Fruit fly (Drosophila melanogaster) whole organism, wandering third instar larva: ENCODE results near the gene Megf8.

Source experiments
- Abd-B ChIP-seq: fragments of >200 bp; optimal IDR thresholded peaks from 2 replicates; lab custom pipeline; 2017; ENCODE audit warnings: missing biosample characterization, missing genetic modification characterization
- CG32264 ChIP-seq: fragments of 200-800 bp; sonication (Bioruptor generic); optimal IDR thresholded peaks from 2 replicates; lab custom pipeline; 2016; ENCODE audit warnings: missing biosample characterization, missing genetic modification characterization
- CG9705 ChIP-seq: fragments of 200-800 bp; sonication (Bioruptor generic); optimal IDR thresholded peaks from 2 replicates; lab custom pipeline; 2018; ENCODE audit warnings: missing biosample characterization, mild to moderate bottlenecking, missing genetic modification characterization
- CrebA ChIP-seq: fragments of 200-800 bp; sonication (Bioruptor generic); optimal IDR thresholded peaks from 2 replicates; lab custom pipeline; 2016; ENCODE audit warnings: missing biosample characterization, mild to moderate bottlenecking, missing genetic modification characterization, borderline replicate concordance
- Dfd ChIP-seq: fragments of >200 bp; optimal IDR thresholded peaks from 2 replicates; lab custom pipeline; 2017; ENCODE audit warnings: missing biosample characterization, missing genetic modification characterization
- Dif ChIP-seq: fragments of 200-275, 200-300 bp; sonication (Bioruptor generic); optimal IDR thresholded peaks from 2 replicates; lab custom pipeline; 2018; ENCODE audit warnings: missing biosample characterization, missing genetic modification characterization; ENCODE audit not compliant: partially characterized antibody
- GATAd ChIP-seq: sonication (Bioruptor generic); optimal IDR thresholded peaks from 2 replicates; lab custom pipeline; 2016; ENCODE audit warnings: missing biosample characterization, missing genetic modification characterization
- HLH106 ChIP-seq: fragments of 200-800 bp; optimal IDR thresholded peaks from 3 replicates; lab custom pipeline; 2019; ENCODE audit warnings: missing biosample characterization, mild to moderate bottlenecking, missing genetic modification characterization, moderate library complexity
- Hnf4 ChIP-seq: fragments of 200-800 bp; sonication (Bioruptor generic); optimal IDR thresholded peaks from 2 replicates; lab custom pipeline; 2016; ENCODE audit warnings: missing biosample characterization, mild to moderate bottlenecking, missing genetic modification characterization
- Hr78 ChIP-seq: fragments of >200 bp; optimal IDR thresholded peaks from 2 replicates; lab custom pipeline; 2017; ENCODE audit warnings: missing biosample characterization, missing genetic modification characterization
- Hr83 ChIP-seq: fragments of 200-300 bp; sonication (Bioruptor generic); optimal IDR thresholded peaks from 2 replicates; lab custom pipeline; 2016; ENCODE audit warnings: missing biosample characterization, mild to moderate bottlenecking, missing genetic modification characterization, moderate library complexity; ENCODE audit not compliant: poor library complexity, severe bottlenecking
- Jra ChIP-seq: sonication (Bioruptor generic); optimal IDR thresholded peaks from 2 replicates; lab custom pipeline; 2016; ENCODE audit warnings: missing biosample characterization, missing genetic modification characterization
- Mio ChIP-seq: sonication (Bioruptor generic); optimal IDR thresholded peaks from 2 replicates; lab custom pipeline; 2016; ENCODE audit warnings: missing biosample characterization, missing genetic modification characterization
- Myc ChIP-seq: fragments of >200 bp; optimal IDR thresholded peaks from 2 replicates; lab custom pipeline; 2017
- N ChIP-seq: fragments of >200 bp; optimal IDR thresholded peaks from 2 replicates; lab custom pipeline; 2018; ENCODE audit warnings: missing biosample characterization, missing external identifiers, missing genetic modification characterization
- OdsH ChIP-seq: fragments of 200-800 bp; sonication (Bioruptor generic); optimal IDR thresholded peaks from 2 replicates; lab custom pipeline; 2016; ENCODE audit warnings: missing biosample characterization, mild to moderate bottlenecking, missing genetic modification characterization
- Rel ChIP-seq, 2 experiments: fragments of 200-800 bp; sonication (Bioruptor generic) in 1 of 2; optimal IDR thresholded peaks; 2 replicates in 1 of 2; 3 replicates in 1 of 2; lab custom pipeline; 2016 to 2019; ENCODE audit warnings: mild to moderate bottlenecking in 2 of 2, missing biosample characterization in 2 of 2, missing genetic modification characterization in 2 of 2, moderate library complexity in 1 of 2
- Sp1 ChIP-seq: fragments of 200-800 bp; sonication (Bioruptor generic); optimal IDR thresholded peaks from 3 replicates; lab custom pipeline; 2019; ENCODE audit warnings: missing biosample characterization, mild to moderate bottlenecking, missing genetic modification characterization, moderate library complexity
- Vsx2 ChIP-seq: fragments of 200-300, 225-300 bp; sonication (Bioruptor generic); optimal IDR thresholded peaks from 2 replicates; lab custom pipeline; 2018; ENCODE audit warnings: missing biosample characterization, missing genetic modification characterization; ENCODE audit not compliant: partially characterized antibody
- br ChIP-seq: fragments of 200-800 bp; sonication (Bioruptor generic); optimal IDR thresholded peaks from 2 replicates; lab custom pipeline; 2016; ENCODE audit warnings: missing biosample characterization, missing genetic modification characterization
- brk ChIP-seq: fragments of 200-800 bp; sonication (Bioruptor generic); optimal IDR thresholded peaks from 2 replicates; lab custom pipeline; 2016; ENCODE audit warnings: missing biosample characterization, mild to moderate bottlenecking, missing genetic modification characterization
- dl ChIP-seq, 2 experiments: fragments of 175-275, 200-275 bp in 1 of 2; fragments of 200-275 bp in 1 of 2; sonication (Bioruptor generic); optimal IDR thresholded peaks; lab custom pipeline; 2018; ENCODE audit warnings: mild to moderate bottlenecking in 2 of 2, missing biosample characterization in 2 of 2, missing genetic modification characterization in 2 of 2, moderate library complexity in 2 of 2; ENCODE audit not compliant: partially characterized antibody in 2 of 2, insufficient read depth in 1 of 2
- dmrt93B ChIP-seq: fragments of 200-800 bp; sonication (Bioruptor generic); optimal IDR thresholded peaks from 2 replicates; lab custom pipeline; 2018; ENCODE audit warnings: missing biosample characterization, mild to moderate bottlenecking, missing genetic modification characterization
- dsf ChIP-seq: sonication (Bioruptor generic); optimal IDR thresholded peaks from 2 replicates; lab custom pipeline; 2016; ENCODE audit warnings: missing biosample characterization, missing genetic modification characterization, borderline replicate concordance
- ey ChIP-seq: fragments of 200-800 bp; sonication (Bioruptor generic); optimal IDR thresholded peaks from 2 replicates; lab custom pipeline; 2016; ENCODE audit warnings: missing biosample characterization, missing genetic modification characterization
- foxo ChIP-seq, 2 experiments: fragments of 200-800 bp; sonication (Bioruptor generic); optimal IDR thresholded peaks; 2 replicates in 1 of 2; 3 replicates in 1 of 2; lab custom pipeline; 2016 to 2017; ENCODE audit warnings: missing biosample characterization in 2 of 2, missing genetic modification characterization in 2 of 2
- fru ChIP-seq: fragments of 200-800 bp; sonication (Bioruptor generic); optimal IDR thresholded peaks from 3 replicates; lab custom pipeline; 2016; ENCODE audit warnings: missing biosample characterization, mild to moderate bottlenecking, missing genetic modification characterization
- h ChIP-seq: fragments of 200-800 bp; sonication (Bioruptor generic); optimal IDR thresholded peaks from 3 replicates; lab custom pipeline; 2016; ENCODE audit warnings: missing biosample characterization, mild to moderate bottlenecking, missing genetic modification characterization
- jim ChIP-seq: fragments of 175-275, 200-325 bp; sonication (Bioruptor generic); optimal IDR thresholded peaks from 2 replicates; lab custom pipeline; 2016; ENCODE audit warnings: missing biosample characterization, mild to moderate bottlenecking, missing genetic modification characterization
- lola ChIP-seq: fragments of >200 bp; optimal IDR thresholded peaks from 2 replicates; lab custom pipeline; 2017; ENCODE audit warnings: missing biosample characterization, missing genetic modification characterization
- pan ChIP-seq: fragments of >200 bp; optimal IDR thresholded peaks from 2 replicates; lab custom pipeline; 2017
- psq ChIP-seq: fragments of 200-800 bp; sonication (Bioruptor generic); optimal IDR thresholded peaks from 3 replicates; lab custom pipeline; 2017; ENCODE audit warnings: missing biosample characterization, mild to moderate bottlenecking, missing genetic modification characterization, moderate library complexity
- rgr ChIP-seq: fragments of 200-800 bp; sonication (Bioruptor generic); optimal IDR thresholded peaks from 3 replicates; lab custom pipeline; 2016; ENCODE audit warnings: missing biosample characterization, mild to moderate bottlenecking, missing genetic modification characterization
- sage ChIP-seq: fragments of 200-800 bp; sonication (Bioruptor generic); optimal IDR thresholded peaks from 2 replicates; lab custom pipeline; 2016; ENCODE audit warnings: missing biosample characterization, mild to moderate bottlenecking, missing genetic modification characterization
- sv ChIP-seq: fragments of 200-800 bp; sonication (Bioruptor generic); optimal IDR thresholded peaks from 3 replicates; lab custom pipeline; 2016; ENCODE audit warnings: missing biosample characterization, missing genetic modification characterization
- tai ChIP-seq: sonication (Bioruptor generic); optimal IDR thresholded peaks from 2 replicates; lab custom pipeline; 2016; ENCODE audit warnings: missing biosample characterization, missing genetic modification characterization
- usp ChIP-seq: fragments of >200 bp; optimal IDR thresholded peaks from 2 replicates; lab custom pipeline; 2017; ENCODE audit warnings: missing biosample characterization, missing genetic modification characterization
- woc ChIP-seq: sonication (Bioruptor generic); optimal IDR thresholded peaks from 2 replicates; lab custom pipeline; 2016; ENCODE audit warnings: missing biosample characterization, mild to moderate bottlenecking, missing genetic modification characterization

The Megf8 gene

dm6 chr2L:8000578-8001040, 42.7 kb upstream of the Megf8 start (continued):
- peak; percentile 55 for TF ChIP-seq Rel (GFP tag; optimal IDR thresholded peaks at IDR 0.05; lab: Kevin White, UChicago)
- peak; percentile 24 for TF ChIP-seq Rel (tag; optimal IDR thresholded peaks at IDR 0.05; lab: Kevin White, UChicago)
- TF ChIP-seq Hnf4 (GFP tag; lab: Kevin White, UChicago): peak; percentile 85
- TF ChIP-seq jim (GFP tag; lab: Kevin White, UChicago): no peak
- no peak for TF ChIP-seq CrebA (GFP tag; lab: Kevin White, UChicago)
- peak; percentile 88 for TF ChIP-seq dmrt93B (GFP tag; lab: Kevin White, UChicago)
- peak; percentile 92 for TF ChIP-seq ey (GFP tag; lab: Kevin White, UChicago)
- no peak for TF ChIP-seq Hr78
- TF ChIP-seq GATAd: no peak
- TF ChIP-seq sage: peak; percentile 56
- TF ChIP-seq Dfd (GFP tag; lab: Kevin White, UChicago): no peak
- TF ChIP-seq h (GFP tag; lab: Kevin White, UChicago): peak; percentile 91
- TF ChIP-seq tai (GFP tag; lab: Kevin White, UChicago): no peak

- no peak for TF ChIP-seq Rel (GFP tag; optimal IDR thresholded peaks at IDR 0.05; lab: Kevin White, UChicago)
- TF ChIP-seq Rel (tag; optimal IDR thresholded peaks at IDR 0.05; lab: Kevin White, UChicago): peak; percentile 5
- TF ChIP-seq Hr83: no peak
- no peak for TF ChIP-seq Dif (GFP tag; lab: Kevin White, UChicago)
- TF ChIP-seq tai (GFP tag; lab: Kevin White, UChicago): no peak
- TF ChIP-seq fru (GFP tag; lab: Kevin White, UChicago): peak; percentile 69
- peak; percentile 82 for TF ChIP-seq br (GFP tag; lab: Kevin White, UChicago)
- TF ChIP-seq N: no peak
- TF ChIP-seq rgr: peak; percentile 62
- TF ChIP-seq ey (GFP tag; lab: Kevin White, UChicago): peak; percentile 76
- peak; percentile 57 for TF ChIP-seq dmrt93B (GFP tag; lab: Kevin White, UChicago)
- peak; percentile 33 for TF ChIP-seq CG32264 (GFP tag; lab: Kevin White, UChicago)
- TF ChIP-seq Abd-B (GFP tag; lab: Kevin White, UChicago): no peak
- TF ChIP-seq pan (lab: Kevin White, UChicago): no peak
- TF ChIP-seq dl (GFP tag; optimal IDR thresholded peaks at IDR 0.05; lab: Kevin White, UChicago; ENCODE audit: insufficient read depth in 1 of 2, partially characterized antibody in 2 of 2): no peak
- peak; percentile 82 for TF ChIP-seq h (GFP tag; lab: Kevin White, UChicago)
- TF ChIP-seq Vsx2 (GFP tag; lab: Kevin White, UChicago): no peak
- TF ChIP-seq HLH106: peak; percentile 76
- no peak for TF ChIP-seq dsf (GFP tag; lab: Kevin White, UChicago)
- TF ChIP-seq sage: peak; percentile 32
- TF ChIP-seq woc: peak; percentile 55
- TF ChIP-seq CrebA (GFP tag; lab: Kevin White, UChicago): no peak
- no peak for TF ChIP-seq Hr78
- peak; percentile 21 for TF ChIP-seq Jra (GFP tag; lab: Kevin White, UChicago)
- no peak for TF ChIP-seq Myc (lab: Kevin White, UChicago)
- no peak for TF ChIP-seq usp (GFP tag; lab: Kevin White, UChicago)
- no peak for TF ChIP-seq lola (GFP tag; lab: Kevin White, UChicago)
- TF ChIP-seq GATAd: no peak
- TF ChIP-seq sv (GFP tag; lab: Kevin White, UChicago): peak; percentile 89
- TF ChIP-seq jim (GFP tag; lab: Kevin White, UChicago): no peak
- peak; percentile 12 for TF ChIP-seq Hnf4 (GFP tag; lab: Kevin White, UChicago)
- peak; percentile 35 for TF ChIP-seq brk (GFP tag; lab: Kevin White, UChicago)
- no peak for TF ChIP-seq Mio (GFP tag; lab: Kevin White, UChicago)
- TF ChIP-seq foxo (GFP tag; optimal IDR thresholded peaks at IDR 0.05; lab: Kevin White, UChicago): peak in 1 of 2 experiments; percentile 80
- TF ChIP-seq Sp1 (GFP tag; lab: Kevin White, UChicago): peak; percentile 76
- no peak for TF ChIP-seq CG9705
- TF ChIP-seq psq (GFP tag; lab: Kevin White, UChicago): peak; percentile 65
- TF ChIP-seq OdsH: peak; percentile 69
- no peak for TF ChIP-seq Dfd (GFP tag; lab: Kevin White, UChicago)
Measured at dm6 chr2L:8001694-8002627, 41.3 kb upstream of the Megf8 start.
